Worm (Caenorhabditis elegans) whole organism, mixed stage, embryonic: ENCODE measurements around the gene C44B12.3.

Experiments
- M03D4.4 ChIP-seq: sonication (generic microtip); optimal IDR thresholded peaks from 2 replicates; lab custom pipeline; 2017; ENCODE audit warnings: mild to moderate bottlenecking, missing genetic modification characterization, missing compliant biosample characterization
- bed-3 ChIP-seq: fragments of 200-800 bp; sonication (Bioruptor generic); optimal IDR thresholded peaks from 3 replicates; lab custom pipeline; 2018; ENCODE audit warnings: mild to moderate bottlenecking, missing genetic modification characterization, moderate library complexity, missing compliant biosample characterization
- blmp-1 ChIP-seq: fragments of 150-350 bp; optimal IDR thresholded peaks from 2 replicates; lab custom pipeline; 2014; ENCODE audit warnings: missing biosample characterization, missing genetic modification characterization
- ceh-39 ChIP-seq: fragments of 150-350 bp; optimal IDR thresholded peaks from 2 replicates; lab custom pipeline; 2014; ENCODE audit warnings: missing biosample characterization, missing genetic modification characterization
- ceh-43 ChIP-seq: fragments of 200-800 bp; sonication (Bioruptor generic); optimal IDR thresholded peaks from 2 replicates; lab custom pipeline; 2018; ENCODE audit warnings: mild to moderate bottlenecking, missing genetic modification characterization, moderate library complexity, missing compliant biosample characterization
- ceh-83 ChIP-seq: fragments of 200-800 bp; sonication (Bioruptor generic); optimal IDR thresholded peaks from 2 replicates; lab custom pipeline; 2018; ENCODE audit warnings: mild to moderate bottlenecking, missing genetic modification characterization, missing compliant biosample characterization
- ces-1 ChIP-seq: fragments of 150-350 bp; optimal IDR thresholded peaks from 2 replicates; lab custom pipeline; 2014; ENCODE audit warnings: missing biosample characterization, missing genetic modification reagents, missing genetic modification characterization
- cnd-1 ChIP-seq: fragments of 200-800 bp; sonication (Bioruptor generic); optimal IDR thresholded peaks from 2 replicates; lab custom pipeline; 2018; ENCODE audit warnings: mild to moderate bottlenecking, missing genetic modification characterization, missing compliant biosample characterization
- drap-1 ChIP-seq: fragments of 200-800 bp; sonication (Bioruptor generic); optimal IDR thresholded peaks from 3 replicates; lab custom pipeline; 2018; ENCODE audit warnings: mild to moderate bottlenecking, missing genetic modification characterization, missing compliant biosample characterization
- elt-1 ChIP-seq: sonication (generic microtip); optimal IDR thresholded peaks from 2 replicates; lab custom pipeline; 2017; ENCODE audit warnings: missing genetic modification characterization, mild to moderate bottlenecking, missing compliant biosample characterization, antibody characterized with exemption, moderate library complexity, borderline replicate concordance; ENCODE audit not compliant: insufficient read depth
- elt-3 ChIP-seq: fragments of 150-350 bp; optimal IDR thresholded peaks from 2 replicates; lab custom pipeline; 2014; ENCODE audit warnings: missing biosample characterization, missing genetic modification characterization
- flh-1 ChIP-seq: fragments of 200-800 bp; sonication (Bioruptor generic); optimal IDR thresholded peaks from 2 replicates; lab custom pipeline; 2018; ENCODE audit warnings: mild to moderate bottlenecking, missing genetic modification characterization, moderate library complexity, missing compliant biosample characterization
- ham-2 ChIP-seq: fragments of 200-800 bp; sonication (Bioruptor generic); optimal IDR thresholded peaks from 2 replicates; lab custom pipeline; 2018; ENCODE audit warnings: mild to moderate bottlenecking, missing genetic modification characterization, missing compliant biosample characterization
- hlh-1 ChIP-seq: fragments of 150-350 bp; optimal IDR thresholded peaks from 2 replicates; lab custom pipeline; 2014; ENCODE audit warnings: missing biosample characterization, missing genetic modification reagents, missing genetic modification characterization
- lin-13 ChIP-seq: fragments of 150-350 bp; optimal IDR thresholded peaks from 2 replicates; lab custom pipeline; 2014; ENCODE audit warnings: missing biosample characterization, missing genetic modification characterization
- lsy-2 ChIP-seq: fragments of 150-350 bp; optimal IDR thresholded peaks from 2 replicates; lab custom pipeline; 2014; ENCODE audit warnings: missing biosample characterization, missing genetic modification characterization
- mep-1 ChIP-seq: fragments of 150-350 bp; optimal IDR thresholded peaks from 2 replicates; lab custom pipeline; 2017; ENCODE audit warnings: missing biosample characterization, missing genetic modification reagents, missing genetic modification characterization, inconsistent platforms
- mls-2 ChIP-seq: sonication (generic microtip); optimal IDR thresholded peaks from 2 replicates; lab custom pipeline; 2016; ENCODE audit warnings: mild to moderate bottlenecking, missing genetic modification characterization, moderate library complexity, missing compliant biosample characterization
- nhr-12 ChIP-seq: fragments of 150-350 bp; optimal IDR thresholded peaks from 2 replicates; lab custom pipeline; 2014; ENCODE audit warnings: missing biosample characterization, missing genetic modification characterization
- nhr-2 ChIP-seq: fragments of 150-350 bp; optimal IDR thresholded peaks from 2 replicates; lab custom pipeline; 2014; ENCODE audit warnings: missing biosample characterization, missing genetic modification characterization
- nhr-237 ChIP-seq: fragments of 150-350 bp; optimal IDR thresholded peaks from 2 replicates; lab custom pipeline; 2014; ENCODE audit warnings: missing biosample characterization, missing genetic modification characterization
- nhr-28 ChIP-seq: fragments of 150-350 bp; optimal IDR thresholded peaks from 2 replicates; lab custom pipeline; 2014; ENCODE audit warnings: missing biosample characterization, missing genetic modification characterization
- nhr-76 ChIP-seq: sonication (generic microtip); optimal IDR thresholded peaks from 2 replicates; lab custom pipeline; 2017; ENCODE audit warnings: missing biosample characterization, missing genetic modification characterization
- pha-4 ChIP-seq: fragments of 150-350 bp; optimal IDR thresholded peaks from 2 replicates; lab custom pipeline; 2018; ENCODE audit warnings: missing biosample characterization, missing genetic modification reagents, missing genetic modification characterization
- snpc-4 ChIP-seq: fragments of 150-350 bp; optimal IDR thresholded peaks from 2 replicates; lab custom pipeline; 2014; ENCODE audit warnings: missing biosample characterization, missing genetic modification characterization
- sptf-1 ChIP-seq: sonication (generic microtip); optimal IDR thresholded peaks from 2 replicates; lab custom pipeline; 2017; ENCODE audit warnings: mild to moderate bottlenecking, missing genetic modification characterization, moderate library complexity, missing compliant biosample characterization
- tbx-8 ChIP-seq: fragments of 200-800 bp; sonication (Bioruptor generic); optimal IDR thresholded peaks from 2 replicates; lab custom pipeline; 2018; ENCODE audit warnings: mild to moderate bottlenecking, missing genetic modification characterization, moderate library complexity, missing compliant biosample characterization
- unc-120 ChIP-seq: sonication (generic microtip); optimal IDR thresholded peaks from 2 replicates; lab custom pipeline; 2017; ENCODE audit warnings: missing genetic modification characterization, missing compliant biosample characterization; ENCODE audit not compliant: poor library complexity, severe bottlenecking
- unc-39 ChIP-seq: fragments of 150-350 bp; optimal IDR thresholded peaks from 2 replicates; lab custom pipeline; 2014; ENCODE audit warnings: missing biosample characterization, missing genetic modification characterization
- unc-62 ChIP-seq: fragments of 150-350 bp; optimal IDR thresholded peaks from 2 replicates; lab custom pipeline; 2014; ENCODE audit warnings: missing biosample characterization, missing genetic modification reagents, missing genetic modification characterization
- zip-8 ChIP-seq: fragments of 150-350 bp; optimal IDR thresholded peaks from 2 replicates; lab custom pipeline; 2014; ENCODE audit warnings: missing biosample characterization, missing genetic modification characterization
- ztf-11 ChIP-seq: fragments of 150-350 bp; optimal IDR thresholded peaks from 2 replicates; lab custom pipeline; 2014; ENCODE audit warnings: missing biosample characterization, missing genetic modification characterization

Gene C44B12.3

DNA sequence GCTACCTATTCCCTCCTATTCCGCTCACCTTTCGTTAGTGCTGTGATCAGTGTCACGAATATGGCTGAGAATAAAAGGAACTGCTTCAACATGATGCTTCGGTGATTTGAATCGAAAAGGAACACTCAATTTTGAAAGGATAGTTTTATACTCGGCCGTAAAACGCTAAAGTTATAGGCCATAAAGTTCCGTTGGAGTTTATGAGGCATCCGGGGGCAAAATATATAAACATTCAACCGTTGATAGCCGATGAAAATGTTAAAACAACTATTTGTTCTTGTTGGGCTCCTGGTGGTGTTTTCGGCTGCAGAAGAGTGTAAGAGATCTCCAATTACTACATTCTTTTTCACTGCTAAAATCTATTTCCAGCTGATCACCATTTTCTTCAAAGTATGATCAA is at the start of gene C44B12.3, which contains the start of gene C44B12.9:
TSS of gene C44B12.3 (plus strand) at position 249 of the 400 bp plus-strand sequence.
TSS of gene C44B12.9 (minus strand) at position 101 of the 400 bp plus-strand sequence.
- TF ChIP-seq mep-1 (tag; lab: Kevin White, UChicago) (no peak), nhr-12 (no peak), ztf-11 (tag; lab: Kevin White, UChicago) (no peak), lin-13 (tag; lab: Kevin White, UChicago) (no peak), drap-1 (GFP tag; lab: Kevin White, UChicago) (no peak), snpc-4 (tag; lab: Kevin White, UChicago) (no peak), elt-1 (tag; lab: Kevin White, UChicago) (no peak), hlh-1 (tag; lab: Kevin White, UChicago) (no peak), ham-2 (GFP tag; lab: Kevin White, UChicago) (no peak), mls-2 (no peak), zip-8 (no peak), blmp-1 (tag; lab: Kevin White, UChicago) (no peak), ceh-83 (no peak), pha-4 (no peak), sptf-1 (no peak), ceh-43 (GFP tag; lab: Kevin White, UChicago) (no peak), flh-1 (GFP tag; lab: Kevin White, UChicago) (no peak)
- TF ChIP-seq, all 35 proteins: peak for 0

DNA sequence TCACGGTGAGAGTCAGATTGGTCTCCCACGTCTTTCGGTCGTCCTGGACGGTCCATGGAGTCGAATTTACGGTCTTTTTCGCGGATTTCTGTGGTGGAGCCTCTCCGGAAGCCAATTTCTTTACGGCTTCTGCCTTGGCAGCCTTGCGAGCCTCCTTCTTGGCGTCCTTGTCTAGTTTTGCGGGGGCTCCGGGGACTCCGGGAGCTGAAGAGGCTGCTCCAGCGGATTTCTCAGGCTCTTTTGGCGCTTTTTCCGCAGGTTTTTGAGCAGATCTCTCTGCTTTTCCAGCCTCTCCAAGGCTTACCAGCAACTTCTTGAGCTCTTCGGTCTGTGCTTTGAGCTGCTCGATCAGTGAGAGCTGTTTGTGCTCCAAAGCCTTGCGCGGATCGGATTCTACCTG is 48.8 kb upstream of the C44B12.3 start:
- TF ChIP-seq cnd-1 (tag; lab: Kevin White, UChicago) (no peak), nhr-2 (tag; lab: Kevin White, UChicago) (no peak), ceh-39 (tag; lab: Kevin White, UChicago) (no peak), mls-2 (no peak), M03D4.4 (tag; lab: Kevin White, UChicago) (no peak), nhr-28 (tag; lab: Kevin White, UChicago) (no peak), zip-8 (no peak), nhr-76 (tag; lab: Kevin White, UChicago) (no peak), lsy-2 (no peak), ztf-11 (tag; lab: Kevin White, UChicago) (no peak)

DNA sequence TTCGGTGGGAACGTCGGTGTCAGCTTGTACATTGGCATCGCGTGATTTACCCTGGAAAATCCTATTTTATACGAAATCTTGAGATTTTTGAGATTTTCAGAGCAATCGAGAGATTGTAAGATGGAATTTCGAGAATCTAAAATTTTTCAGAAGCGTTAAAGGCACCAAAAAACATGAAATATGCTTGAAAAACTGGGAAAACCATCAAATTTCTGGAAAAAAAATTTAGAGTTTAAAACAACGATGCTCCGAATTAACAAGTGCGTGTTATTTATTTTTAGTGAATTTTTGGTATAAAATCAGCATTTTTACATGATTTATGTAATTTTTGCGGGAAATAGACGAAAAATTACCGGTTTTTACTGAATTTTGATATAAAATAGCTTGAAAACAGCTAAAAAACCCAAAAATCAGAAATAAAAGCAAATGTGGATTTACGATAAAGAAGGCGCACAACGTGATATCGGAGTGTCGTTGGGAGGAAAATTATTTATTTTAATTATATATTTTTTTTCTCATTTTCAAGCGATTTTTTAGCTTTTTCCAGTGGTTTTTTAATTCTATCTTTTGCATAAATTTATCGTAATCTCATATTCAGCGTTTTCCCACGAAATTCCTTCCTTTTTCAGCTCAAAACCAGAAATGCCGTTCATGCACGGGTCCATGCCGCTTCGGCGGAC is 48.2 kb upstream of the C44B12.3 start, which contains the start of the genes Y55F3AM.13 and mrps-25:
TSS of gene Y55F3AM.13 (minus strand) at position 51 of the 680 bp plus-strand sequence.
TSS of gene mrps-25 (plus strand) at position 630 of the 680 bp plus-strand sequence.
- TF ChIP-seq lsy-2, result peak; percentile 8
- no peak for TF ChIP-seq zip-8
- no peak for TF ChIP-seq unc-120
- TF ChIP-seq hlh-1 (tag; lab: Kevin White, UChicago), result no peak
- TF ChIP-seq tbx-8 (GFP tag; lab: Kevin White, UChicago), result no peak
- no peak for TF ChIP-seq snpc-4 (tag; lab: Kevin White, UChicago)
- no peak for TF ChIP-seq nhr-2 (tag; lab: Kevin White, UChicago)
- peak; percentile 28 for TF ChIP-seq nhr-237 (tag; lab: Kevin White, UChicago)
- no peak for TF ChIP-seq nhr-76 (tag; lab: Kevin White, UChicago)
- no peak for TF ChIP-seq nhr-12
- no peak for TF ChIP-seq ceh-39 (tag; lab: Kevin White, UChicago)
- TF ChIP-seq ham-2 (GFP tag; lab: Kevin White, UChicago), result no peak
- TF ChIP-seq ces-1, result peak; percentile 73

DNA sequence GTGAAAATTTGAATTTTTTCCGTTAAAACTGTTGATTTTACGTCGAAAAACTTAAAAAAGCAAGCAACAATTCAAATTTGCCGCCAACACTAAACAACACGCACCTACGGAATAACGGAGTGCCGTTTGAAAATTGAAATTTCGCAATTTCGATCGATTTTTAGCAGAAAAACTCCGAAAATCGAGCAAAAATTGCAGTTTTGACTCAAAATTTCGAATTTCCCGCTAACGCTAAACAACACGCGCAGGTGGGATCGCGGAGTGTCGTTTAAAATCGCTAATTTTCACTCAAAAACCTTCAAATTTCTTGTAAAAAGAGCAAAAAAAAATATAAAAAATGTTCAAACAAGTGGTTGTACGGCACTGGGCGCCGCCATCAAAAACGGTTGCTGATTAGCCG is 46.1 kb upstream of the C44B12.3 start:
- TF ChIP-seq nhr-76 (tag; lab: Kevin White, UChicago) (no peak), unc-62 (no peak), ceh-83 (no peak), hlh-1 (tag; lab: Kevin White, UChicago) (no peak), ham-2 (GFP tag; lab: Kevin White, UChicago) (no peak), elt-3 (tag; lab: Kevin White, UChicago) (no peak), nhr-237 (tag; lab: Kevin White, UChicago) (no peak), unc-39 (no peak), lin-13 (tag; lab: Kevin White, UChicago) (no peak), nhr-2 (tag; lab: Kevin White, UChicago) (no peak), bed-3 (GFP tag; lab: Kevin White, UChicago) (no peak), zip-8 (no peak), ces-1 (no peak), unc-120 (no peak)
